Worm (Caenorhabditis elegans) whole organism, L2 larva: ENCODE measurements around the gene srab-22.
A peak's percentile ranks its signal among the peaks of the same experiment; 100 is the strongest.

Experiments used
- F13H6.1 ChIP-seq: sonication (generic microtip); optimal IDR thresholded peaks from 2 replicates; lab custom pipeline; 2016; ENCODE audit warnings: missing genetic modification characterization, missing compliant biosample characterization
- R02D3.7 ChIP-seq: fragments of 150-350 bp; optimal IDR thresholded peaks from 2 replicates; lab custom pipeline; 2014; ENCODE audit warnings: missing biosample characterization, missing genetic modification characterization
- Y55F3AM.14 ChIP-seq: fragments of 200-800 bp; sonication (Bioruptor generic); optimal IDR thresholded peaks from 2 replicates; lab custom pipeline; 2018; ENCODE audit warnings: mild to moderate bottlenecking, missing genetic modification characterization, missing compliant biosample characterization
- ZK546.5 ChIP-seq: sonication (generic microtip); optimal IDR thresholded peaks from 2 replicates; lab custom pipeline; 2017; ENCODE audit warnings: missing biosample characterization, missing genetic modification characterization
- aly-2 ChIP-seq: fragments of 150-350 bp; optimal IDR thresholded peaks from 2 replicates; lab custom pipeline; 2014; ENCODE audit warnings: missing biosample characterization, missing genetic modification characterization
- ama-1 ChIP-seq: fragments of 150-350 bp; optimal IDR thresholded peaks from 2 replicates; lab custom pipeline; 2018; ENCODE audit warnings: inconsistent platforms
- blmp-1 ChIP-seq: sonication (generic microtip); optimal IDR thresholded peaks from 2 replicates; lab custom pipeline; 2017; ENCODE audit warnings: missing genetic modification characterization, mild to moderate bottlenecking, missing compliant biosample characterization, antibody characterized with exemption, moderate library complexity; ENCODE audit not compliant: insufficient read depth
- ceh-16 ChIP-seq: fragments of 150-350 bp; optimal IDR thresholded peaks from 2 replicates; lab custom pipeline; 2014; ENCODE audit warnings: missing biosample characterization, missing genetic modification characterization
- crh-2 ChIP-seq: sonication (generic microtip); optimal IDR thresholded peaks from 2 replicates; lab custom pipeline; 2017; ENCODE audit warnings: missing biosample characterization, missing genetic modification characterization
- egl-27 ChIP-seq: sonication (generic microtip); optimal IDR thresholded peaks from 3 replicates; lab custom pipeline; 2017; ENCODE audit warnings: missing biosample characterization, missing genetic modification reagents, missing genetic modification characterization
- elt-1 ChIP-seq: fragments of 150-350 bp; optimal IDR thresholded peaks from 2 replicates; lab custom pipeline; 2014; ENCODE audit warnings: missing biosample characterization, missing genetic modification characterization
- fos-1 ChIP-seq: fragments of 150-350 bp; optimal IDR thresholded peaks from 2 replicates; lab custom pipeline; 2014; ENCODE audit warnings: missing biosample characterization, missing genetic modification characterization
- gmeb-1 ChIP-seq: fragments of 150-350 bp; optimal IDR thresholded peaks from 2 replicates; lab custom pipeline; 2014; ENCODE audit warnings: missing biosample characterization, missing genetic modification characterization
- lin-13 ChIP-seq: fragments of 150-350 bp; optimal IDR thresholded peaks from 2 replicates; lab custom pipeline; 2014; ENCODE audit warnings: missing biosample characterization, missing genetic modification reagents, missing genetic modification characterization
- lin-39 ChIP-seq: fragments of 150-350 bp; optimal IDR thresholded peaks from 2 replicates; lab custom pipeline; 2014; ENCODE audit warnings: missing biosample characterization, missing genetic modification reagents, missing genetic modification characterization
- lsy-2 ChIP-seq, 2 experiments: fragments of 150-350 bp in 1 of 2; sonication (generic microtip) in 1 of 2; optimal IDR thresholded peaks; 2 replicates each; lab custom pipeline; 2014 to 2017; ENCODE audit warnings: missing biosample characterization in 2 of 2, missing genetic modification characterization in 2 of 2
- mbf-1 ChIP-seq: sonication (generic microtip); optimal IDR thresholded peaks from 2 replicates; lab custom pipeline; 2017; ENCODE audit warnings: missing biosample characterization, missing genetic modification characterization
- mdl-1 ChIP-seq, 2 experiments: fragments of 150-350 bp in 1 of 2; sonication (generic microtip) in 1 of 2; optimal IDR thresholded peaks; 2 replicates each; lab custom pipeline; 2017; ENCODE audit warnings: missing biosample characterization in 2 of 2, missing genetic modification characterization in 2 of 2
- nhr-10 ChIP-seq: sonication (generic microtip); optimal IDR thresholded peaks from 2 replicates; lab custom pipeline; 2017; ENCODE audit warnings: missing biosample characterization, missing genetic modification characterization
- nhr-11 ChIP-seq: fragments of 150-350 bp; optimal IDR thresholded peaks from 2 replicates; lab custom pipeline; 2014; ENCODE audit warnings: missing biosample characterization, missing genetic modification characterization
- nhr-12 ChIP-seq: fragments of 150-350 bp; optimal IDR thresholded peaks from 2 replicates; lab custom pipeline; 2014; ENCODE audit warnings: missing biosample characterization, missing genetic modification characterization
- nhr-129 ChIP-seq: fragments of 150-350 bp; optimal IDR thresholded peaks from 2 replicates; lab custom pipeline; 2014; ENCODE audit warnings: missing biosample characterization, missing genetic modification characterization
- nhr-21 ChIP-seq: fragments of 150-350 bp; optimal IDR thresholded peaks from 2 replicates; lab custom pipeline; 2014; ENCODE audit warnings: missing biosample characterization, missing genetic modification characterization
- nhr-23 ChIP-seq: fragments of 150-350 bp; optimal IDR thresholded peaks from 2 replicates; lab custom pipeline; 2014; ENCODE audit warnings: missing biosample characterization, missing genetic modification reagents, missing genetic modification characterization
- nhr-237 ChIP-seq: fragments of 150-350 bp; optimal IDR thresholded peaks from 2 replicates; lab custom pipeline; 2014; ENCODE audit warnings: missing biosample characterization, missing genetic modification characterization
- nhr-25 ChIP-seq: fragments of 150-350 bp; sonication (generic microtip); optimal IDR thresholded peaks from 3 replicates; lab custom pipeline; 2014; ENCODE audit warnings: missing biosample characterization, missing genetic modification characterization
- sem-4 ChIP-seq: fragments of 150-350 bp; optimal IDR thresholded peaks from 2 replicates; lab custom pipeline; 2014; ENCODE audit warnings: missing biosample characterization, missing genetic modification reagents, missing genetic modification characterization
- sma-9 ChIP-seq, 2 experiments: fragments of 150-350 bp in 1 of 2; sonication (generic microtip) in 1 of 2; optimal IDR thresholded peaks; 2 replicates each; lab custom pipeline; 2014 to 2016; ENCODE audit warnings: missing genetic modification characterization in 2 of 2, mild to moderate bottlenecking in 1 of 2, missing biosample characterization in 1 of 2, missing compliant biosample characterization in 1 of 2, missing genetic modification reagents in 1 of 2, moderate library complexity in 1 of 2
- unc-55 ChIP-seq: fragments of 150-350 bp; sonication (generic microtip); optimal IDR thresholded peaks from 3 replicates; lab custom pipeline; 2014; ENCODE audit warnings: missing biosample characterization, missing genetic modification reagents, missing genetic modification characterization
- unc-62 ChIP-seq: fragments of 150-350 bp; optimal IDR thresholded peaks from 2 replicates; lab custom pipeline; 2014; ENCODE audit warnings: missing biosample characterization, missing genetic modification reagents, missing genetic modification characterization
- zag-1 ChIP-seq: fragments of 150-350 bp; optimal IDR thresholded peaks from 2 replicates; lab custom pipeline; 2014; ENCODE audit warnings: missing biosample characterization, missing genetic modification characterization
- ztf-1 ChIP-seq: fragments of 200-800 bp; sonication (Bioruptor generic); conservative IDR thresholded peaks from 2 replicates; pipeline ENCODE4 v1.3.6; 2022; ENCODE audit warnings: missing genetic modification characterization, missing compliant biosample characterization
- ztf-4 ChIP-seq: fragments of 150-350 bp; optimal IDR thresholded peaks from 2 replicates; lab custom pipeline; 2014; ENCODE audit warnings: missing biosample characterization, missing genetic modification characterization

The srab-22 gene

DNA sequence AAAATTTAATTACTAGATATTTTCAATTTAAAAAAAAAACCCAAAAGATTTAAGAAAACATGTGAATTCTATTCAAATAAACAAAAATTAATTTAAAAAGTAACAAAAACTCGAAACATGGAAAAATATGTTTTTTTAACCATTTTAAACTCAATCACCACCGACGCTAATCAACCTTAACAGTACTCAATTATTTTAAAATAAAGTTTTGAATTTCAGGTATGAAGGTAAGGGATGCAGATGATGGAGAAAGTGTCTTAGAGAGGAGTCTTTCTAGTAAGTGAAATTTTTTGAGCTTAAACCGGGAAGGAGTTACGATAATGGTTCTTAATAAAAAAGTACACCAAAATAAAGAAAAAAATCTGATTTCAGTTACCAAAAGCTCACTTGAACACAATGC is 37.3 kb downstream of the srab-22 start, which contains the start of gene slc-28.1:
Gene slc-28.1 (plus strand): TSS at position 301 of the 400 bp plus-strand sequence.
- no peak for TF ChIP-seq ceh-16 (tag; lab: Kevin White, UChicago)
- TF ChIP-seq egl-27: no peak
- no peak for TF ChIP-seq lsy-2 (tag; optimal IDR thresholded peaks at IDR 0.05; lab: Kevin White, UChicago)
- no peak for TF ChIP-seq nhr-10 (tag; lab: Kevin White, UChicago)

DNA sequence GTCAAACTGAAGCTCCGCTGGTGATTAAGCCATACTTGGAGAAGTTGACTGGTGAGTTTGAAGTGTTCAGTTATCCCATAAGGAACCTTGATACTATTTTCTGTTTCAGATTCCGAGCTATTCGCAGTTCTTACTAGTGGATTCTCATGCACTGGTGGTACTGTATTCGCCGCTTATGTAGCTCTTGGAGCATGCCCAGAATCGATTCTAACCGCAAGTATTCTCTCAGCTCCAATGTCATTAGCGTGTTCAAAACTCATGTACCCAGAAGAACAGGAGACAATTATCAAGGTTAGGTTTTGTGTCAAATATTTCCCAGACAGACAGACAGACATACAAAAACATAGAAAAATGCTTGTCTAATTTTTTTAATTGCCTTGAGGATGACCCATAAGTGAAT is 38.7 kb downstream of the srab-22 start:
- TF ChIP-seq mbf-1 (tag; lab: Kevin White, UChicago) (no peak), ztf-4 (tag; lab: Kevin White, UChicago) (no peak), nhr-11 (tag; lab: Kevin White, UChicago) (no peak), ztf-1 (GFP tag; lab: Robert Waterston, UW) (no peak), ZK546.5 (tag; lab: Kevin White, UChicago) (no peak), nhr-25 (tag; lab: Kevin White, UChicago) (no peak), Y55F3AM.14 (GFP tag; lab: Kevin White, UChicago) (no peak)
- TF ChIP-seq, all 48 proteins: peak for 0

DNA sequence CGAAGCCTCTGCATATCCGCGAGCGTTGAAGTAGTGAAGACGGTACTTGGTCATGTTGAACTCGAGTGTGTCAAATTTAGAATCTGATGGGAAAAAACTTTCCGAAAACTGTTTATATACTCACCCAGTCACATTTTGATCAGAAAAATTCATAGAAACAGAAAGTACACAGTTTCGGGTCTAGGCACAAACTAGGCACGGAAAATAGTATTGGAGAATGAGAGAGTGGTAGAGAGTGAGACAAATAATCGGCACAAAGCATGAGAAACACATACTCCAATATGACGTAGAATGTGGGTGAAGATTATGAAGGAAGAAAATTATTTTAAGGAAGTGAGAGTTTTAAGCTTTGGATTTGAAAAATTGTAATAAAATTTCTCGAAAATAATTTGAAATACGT is 42.3 kb downstream of the srab-22 start, which contains the start of gene gst-33:
Gene gst-33 (minus strand): TSS at position 127 of the 400 bp plus-strand sequence.
- TF ChIP-seq Y55F3AM.14 (GFP tag; lab: Kevin White, UChicago): no peak
- TF ChIP-seq crh-2 (tag; lab: Kevin White, UChicago): peak; percentile 22
- TF ChIP-seq nhr-237 (tag; lab: Kevin White, UChicago): no peak
- TF ChIP-seq sma-9 (GFP tag; optimal IDR thresholded peaks at IDR 0.05; lab: Kevin White, UChicago): peak; percentile 73
- no peak for TF ChIP-seq sma-9 (tag; optimal IDR thresholded peaks at IDR 0.05; lab: Kevin White, UChicago)
- TF ChIP-seq blmp-1 (tag; lab: Kevin White, UChicago): peak; percentile 61
- TF ChIP-seq gmeb-1 (tag; lab: Kevin White, UChicago): peak; percentile 61
- TF ChIP-seq R02D3.7: no peak
- peak; percentile 39 for TF ChIP-seq nhr-129 (tag; lab: Kevin White, UChicago)
- peak; percentile 41 for TF ChIP-seq fos-1
- peak; percentile 4 for TF ChIP-seq F13H6.1 (tag; lab: Kevin White, UChicago)

DNA sequence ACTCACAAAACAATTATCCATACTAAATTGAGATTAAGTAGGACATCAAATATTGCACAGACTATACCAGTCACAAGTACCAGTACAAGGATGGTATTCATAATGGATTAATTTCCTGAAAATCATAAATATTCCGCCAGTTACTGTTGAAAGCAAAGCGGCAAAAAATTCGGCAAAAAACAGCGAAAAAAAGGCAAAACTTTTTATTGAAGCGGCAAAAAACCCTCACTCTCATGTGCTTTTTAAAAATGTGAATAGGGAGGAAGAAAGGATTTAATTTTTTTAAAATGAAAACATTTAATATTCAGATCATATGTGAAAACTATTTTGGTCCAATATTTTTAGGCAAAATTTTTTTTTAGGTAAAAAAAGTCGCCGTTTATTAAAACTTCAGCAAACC is 44.6 kb downstream of the srab-22 start, which contains the start of gene srbc-29:
Gene srbc-29 (minus strand): TSS at position 101 of the 400 bp plus-strand sequence.
- no peak for TF ChIP-seq elt-1 (tag; lab: Kevin White, UChicago)
- TF ChIP-seq lin-39 (tag; lab: Kevin White, UChicago): no peak
- no peak for TF ChIP-seq nhr-10 (tag; lab: Kevin White, UChicago)
- no peak for TF ChIP-seq nhr-237 (tag; lab: Kevin White, UChicago)
- no peak for TF ChIP-seq nhr-25 (tag; lab: Kevin White, UChicago)
- TF ChIP-seq nhr-23: no peak
- no peak for TF ChIP-seq mdl-1 (tag; optimal IDR thresholded peaks at IDR 0.05; lab: Kevin White, UChicago)
- no peak for TF ChIP-seq unc-55 (GFP tag; lab: Kevin White, UChicago)
- TF ChIP-seq crh-2 (tag; lab: Kevin White, UChicago): no peak
- TF ChIP-seq nhr-129 (tag; lab: Kevin White, UChicago): no peak
- TF ChIP-seq aly-2 (tag; lab: Kevin White, UChicago): no peak
- no peak for TF ChIP-seq ceh-16 (tag; lab: Kevin White, UChicago)
- TF ChIP-seq ama-1 (lab: Kevin White, UChicago): no peak
- no peak for TF ChIP-seq nhr-11 (tag; lab: Kevin White, UChicago)

DNA sequence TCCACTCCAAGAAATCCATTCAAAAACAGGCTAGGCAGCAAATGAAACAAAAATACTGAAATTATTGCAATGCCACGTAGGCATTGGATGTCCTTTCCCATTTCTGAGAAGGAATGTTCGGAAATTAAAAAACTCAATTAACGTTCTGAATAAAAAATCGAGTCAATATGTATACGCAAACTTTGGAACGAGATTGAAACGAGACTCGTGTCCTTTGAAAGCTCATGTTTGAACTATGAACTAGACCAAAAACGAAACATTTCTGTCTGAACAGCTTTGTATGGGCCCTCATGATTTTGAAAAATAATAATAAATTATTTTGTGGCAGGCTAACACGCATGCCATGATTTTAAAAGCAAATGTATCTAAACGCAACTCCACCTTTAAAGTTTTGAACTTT is 48.8 kb downstream of the srab-22 start, which contains the start of gene oac-2:
Gene oac-2 (minus strand): TSS at position 101 of the 400 bp plus-strand sequence.
- TF ChIP-seq sem-4 (tag; lab: Kevin White, UChicago) (no peak), sma-9 (GFP tag; optimal IDR thresholded peaks at IDR 0.05; lab: Kevin White, UChicago) (no peak), sma-9 (tag; optimal IDR thresholded peaks at IDR 0.05; lab: Kevin White, UChicago) (no peak), zag-1 (tag; lab: Kevin White, UChicago) (no peak), Y55F3AM.14 (GFP tag; lab: Kevin White, UChicago) (no peak), blmp-1 (tag; lab: Kevin White, UChicago) (no peak), unc-62 (GFP tag; lab: Kevin White, UChicago) (no peak), nhr-25 (tag; lab: Kevin White, UChicago) (no peak), lin-13 (GFP tag; lab: Kevin White, UChicago) (no peak), nhr-21 (no peak), nhr-12 (tag; lab: Kevin White, UChicago) (no peak), nhr-129 (tag; lab: Kevin White, UChicago) (no peak), ama-1 (lab: Kevin White, UChicago) (no peak), fos-1 (no peak), unc-55 (GFP tag; lab: Kevin White, UChicago) (no peak), nhr-11 (tag; lab: Kevin White, UChicago) (no peak), crh-2 (tag; lab: Kevin White, UChicago) (no peak)
